Fruit fly (Drosophila melanogaster): ENCODE results near the gene CG8188.
A peak's percentile ranks its signal among the peaks of the same experiment; 100 is the strongest.

dm6 chrX:17659119-17659452 is 43.7 kb downstream of the CG8188 start:
- TF ChIP-seq sug (tag; optimal IDR thresholded peaks at IDR 0.05) = peak; percentile 9
- no peak for TF ChIP-seq CG32772 (GFP tag; IDR thresholded peaks at IDR 0.05)
- TF ChIP-seq ken (GFP tag; IDR thresholded peaks at IDR 0.05) = no peak
- TF ChIP-seq sc (optimal IDR thresholded peaks at IDR 0.05) = no peak
- no peak for TF ChIP-seq sc (GFP tag; optimal IDR thresholded peaks at IDR 0.05)
- no peak for TF ChIP-seq CG8281 (tag; optimal IDR thresholded peaks at IDR 0.05)
- TF ChIP-seq wor (GFP tag; IDR thresholded peaks at IDR 0.05) = no peak
- no peak for TF ChIP-seq CG7745 (tag; optimal IDR thresholded peaks at IDR 0.05)
- no peak for TF ChIP-seq HmgD (GFP tag; optimal IDR thresholded peaks at IDR 0.05)
- TF ChIP-seq nmo (GFP tag; optimal IDR thresholded peaks at IDR 0.05) = no peak
